Worm (Caenorhabditis elegans) whole organism, L4 larva: ENCODE measurements around the gene madf-5.
"Not testable (repeated sequence)": the region's sequence is repeated elsewhere in the genome, so short reads cannot be mapped to it uniquely, and the experiment has no call there.

Experiments
- F37D6.2 ChIP-seq: sonication (generic microtip); optimal IDR thresholded peaks from 2 replicates; lab custom pipeline; 2016; ENCODE audit warnings: mild to moderate bottlenecking, missing genetic modification characterization, missing compliant biosample characterization
- F44E2.7 ChIP-seq: fragments of 200-800 bp; sonication (Bioruptor generic); IDR thresholded peaks from 2 replicates; pipeline ENCODE4 v2.1.2; 2022; ENCODE audit warnings: missing genetic modification characterization, missing compliant biosample characterization
- T20F7.1 ChIP-seq: fragments of 200-800 bp; sonication (Bioruptor generic); optimal IDR thresholded peaks from 2 replicates; lab custom pipeline; 2018; ENCODE audit warnings: mild to moderate bottlenecking, missing genetic modification characterization, missing compliant biosample characterization
- Y105C5A.15 ChIP-seq: fragments of 200-800 bp; sonication (Bioruptor generic); IDR thresholded peaks from 2 replicates; pipeline ENCODE4 v1.3.6; 2022; ENCODE audit warnings: missing genetic modification characterization, missing compliant biosample characterization
- Y48G9A.11 ChIP-seq: fragments of 200-800 bp; sonication (Bioruptor generic); IDR thresholded peaks from 2 replicates; pipeline ENCODE4 v1.3.6; 2022; ENCODE audit warnings: missing genetic modification reagents, missing genetic modification characterization, missing compliant biosample characterization
- Y5F2A.4 ChIP-seq: fragments of 200-800 bp; sonication (Bioruptor generic); optimal IDR thresholded peaks from 2 replicates; lab custom pipeline; 2018; ENCODE audit warnings: mild to moderate bottlenecking, missing genetic modification characterization, missing compliant biosample characterization
- Y75B8A.6 ChIP-seq: fragments of 200-800 bp; sonication (Bioruptor generic); IDR thresholded peaks from 2 replicates; pipeline ENCODE4 v1.3.6; 2022; ENCODE audit warnings: missing genetic modification reagents, missing genetic modification characterization, missing compliant biosample characterization
- aha-1 ChIP-seq: fragments of 150-350 bp; peaks from one replicate; lab custom pipeline; 2014; ENCODE audit warnings: missing biosample characterization, missing genetic modification characterization
- arid-1 ChIP-seq: fragments of 200-800 bp; sonication (Bioruptor generic); conservative IDR thresholded peaks from 2 replicates; pipeline ENCODE4 v1.3.6; 2022; ENCODE audit warnings: missing genetic modification reagents, missing genetic modification characterization, missing compliant biosample characterization
- ceh-44 ChIP-seq: fragments of 200-800 bp; sonication (Bioruptor generic); IDR thresholded peaks from 2 replicates; pipeline ENCODE4 v1.3.6; 2022; ENCODE audit warnings: missing genetic modification reagents, missing genetic modification characterization, missing compliant biosample characterization
- ceh-62 ChIP-seq: sonication (generic microtip); optimal IDR thresholded peaks from 2 replicates; lab custom pipeline; 2017; ENCODE audit warnings: missing biosample characterization, missing genetic modification characterization
- ceh-82 ChIP-seq: sonication (generic microtip); optimal IDR thresholded peaks from 2 replicates; lab custom pipeline; 2017; ENCODE audit warnings: missing biosample characterization, missing genetic modification characterization
- ctbp-1 ChIP-seq: fragments of 200-800 bp; sonication (Bioruptor generic); IDR thresholded peaks from 2 replicates; pipeline ENCODE4 v1.3.6; 2022; ENCODE audit warnings: missing genetic modification reagents, missing genetic modification characterization, missing compliant biosample characterization
- dmd-9 ChIP-seq: fragments of 200-800 bp; sonication (Bioruptor generic); IDR thresholded peaks from 2 replicates; pipeline ENCODE4 v1.3.6; 2022; ENCODE audit warnings: missing genetic modification reagents, missing genetic modification characterization, missing compliant biosample characterization
- egl-27 ChIP-seq: sonication (generic microtip); optimal IDR thresholded peaks from 3 replicates; lab custom pipeline; 2017; ENCODE audit warnings: missing biosample characterization, missing genetic modification reagents, missing genetic modification characterization
- fos-1 ChIP-seq: fragments of 150-350 bp; optimal IDR thresholded peaks from 2 replicates; lab custom pipeline; 2014; ENCODE audit warnings: missing biosample characterization, missing genetic modification characterization
- hif-1 ChIP-seq, 2 experiments: sonication (generic microtip); optimal IDR thresholded peaks; 2 replicates each; lab custom pipeline; 2016 to 2017; ENCODE audit warnings: missing compliant biosample characterization in 2 of 2, missing genetic modification characterization in 2 of 2, missing genetic modification reagents in 2 of 2, missing genotype in 2 of 2, mild to moderate bottlenecking in 1 of 2
- hlh-11 ChIP-seq: fragments of 200-800 bp; sonication (Bioruptor generic); optimal IDR thresholded peaks from 2 replicates; lab custom pipeline; 2018; ENCODE audit warnings: mild to moderate bottlenecking, missing genetic modification characterization, missing compliant biosample characterization
- hlh-30 ChIP-seq: sonication (generic microtip); optimal IDR thresholded peaks from 2 replicates; lab custom pipeline; 2017; ENCODE audit warnings: antibody characterized with exemption, mild to moderate bottlenecking, missing genetic modification characterization, missing compliant biosample characterization; ENCODE audit not compliant: insufficient read depth
- hmg-1.1 ChIP-seq: fragments of 200-800 bp; sonication (Bioruptor generic); IDR thresholded peaks from 2 replicates; pipeline ENCODE4 v1.3.6; 2022; ENCODE audit warnings: missing genetic modification reagents, missing genetic modification characterization, missing compliant biosample characterization
- lin-13 ChIP-seq: fragments of 150-350 bp; optimal IDR thresholded peaks from 2 replicates; lab custom pipeline; 2014; ENCODE audit warnings: missing biosample characterization, missing genetic modification reagents, missing genetic modification characterization
- lin-38 ChIP-seq: fragments of 200-800 bp; sonication (Bioruptor generic); IDR thresholded peaks from 2 replicates; pipeline ENCODE4 v1.3.6; 2022; ENCODE audit warnings: missing genetic modification reagents, missing genetic modification characterization, missing compliant biosample characterization
- lin-39 ChIP-seq: fragments of 150-350 bp; optimal IDR thresholded peaks from 2 replicates; lab custom pipeline; 2014; ENCODE audit warnings: missing biosample characterization, missing genetic modification reagents, missing genetic modification characterization
- lir-3 ChIP-seq: sonication (generic microtip); optimal IDR thresholded peaks from 2 replicates; lab custom pipeline; 2016; ENCODE audit warnings: mild to moderate bottlenecking, missing genetic modification characterization, missing compliant biosample characterization
- madf-5 ChIP-seq, 2 experiments: fragments of 200-800 bp; sonication (Bioruptor generic); IDR thresholded peaks; 2 replicates each; pipeline ENCODE4 v1.3.6; 2022; ENCODE audit warnings: missing compliant biosample characterization in 2 of 2, missing genetic modification characterization in 2 of 2
- madf-9 ChIP-seq: fragments of 200-800 bp; sonication (Bioruptor generic); conservative IDR thresholded peaks from 2 replicates; pipeline ENCODE4 v1.3.6; 2022; ENCODE audit warnings: missing genetic modification reagents, missing genetic modification characterization, missing compliant biosample characterization
- mdl-1 ChIP-seq, 2 experiments: fragments of 150-350 bp in 1 of 2; sonication (generic microtip) in 1 of 2; optimal IDR thresholded peaks; 2 replicates each; lab custom pipeline; 2014 to 2017; ENCODE audit warnings: missing biosample characterization in 2 of 2, missing genetic modification characterization in 2 of 2
- mep-1 ChIP-seq: fragments of 150-350 bp; sonication (generic microtip); optimal IDR thresholded peaks from 3 replicates; lab custom pipeline; 2014; ENCODE audit warnings: missing biosample characterization, missing genetic modification characterization
- mes-2 ChIP-seq: sonication (generic microtip); optimal IDR thresholded peaks from 2 replicates; lab custom pipeline; 2016; ENCODE audit warnings: missing genotype, mild to moderate bottlenecking, missing genetic modification characterization, missing compliant biosample characterization; ENCODE audit not compliant: poor library complexity, severe bottlenecking
- mxl-3 ChIP-seq: fragments of 200-800 bp; sonication (Bioruptor generic); optimal IDR thresholded peaks from 2 replicates; lab custom pipeline; 2018; ENCODE audit warnings: mild to moderate bottlenecking, missing genetic modification characterization, missing compliant biosample characterization
- nhr-102 ChIP-seq: sonication (generic microtip); optimal IDR thresholded peaks from 2 replicates; lab custom pipeline; 2016; ENCODE audit warnings: mild to moderate bottlenecking, missing genetic modification characterization, moderate library complexity, missing compliant biosample characterization
- nhr-11 ChIP-seq: fragments of 150-350 bp; optimal IDR thresholded peaks from 2 replicates; lab custom pipeline; 2014; ENCODE audit warnings: missing biosample characterization, missing genetic modification characterization
- nhr-237 ChIP-seq: sonication (generic microtip); optimal IDR thresholded peaks from 2 replicates; lab custom pipeline; 2017; ENCODE audit warnings: missing biosample characterization, missing genetic modification characterization
- nhr-41 ChIP-seq: fragments of 200-800 bp; sonication (Bioruptor generic); IDR thresholded peaks from 2 replicates; pipeline ENCODE4 v1.3.6; 2022; ENCODE audit warnings: missing genetic modification reagents, missing genetic modification characterization, missing compliant biosample characterization
- nhr-48 ChIP-seq: sonication (generic microtip); optimal IDR thresholded peaks from 2 replicates; lab custom pipeline; 2016; ENCODE audit warnings: mild to moderate bottlenecking, missing genetic modification characterization, missing compliant biosample characterization
- nhr-76 ChIP-seq: fragments of 150-350 bp; optimal IDR thresholded peaks from 2 replicates; lab custom pipeline; 2014; ENCODE audit warnings: missing biosample characterization, missing genetic modification characterization
- pha-4 ChIP-seq, 2 experiments: fragments of 150-350 bp in 1 of 2; fragments of 200-800 bp in 1 of 2; sonication (Bioruptor generic) in 1 of 2; IDR thresholded peaks in 1 of 2; optimal IDR thresholded peaks in 1 of 2; 2 replicates each; pipeline versions ENCODE4 v1.3.6 to Lab custom; 2014 to 2022; ENCODE audit warnings: missing genetic modification characterization in 2 of 2, missing genetic modification reagents in 2 of 2, missing biosample characterization in 1 of 2, missing compliant biosample characterization in 1 of 2
- php-3 ChIP-seq: fragments of 200-800 bp; sonication (Bioruptor generic); IDR thresholded peaks from 2 replicates; pipeline ENCODE4 v1.3.6; 2022; ENCODE audit warnings: missing genetic modification reagents, missing genetic modification characterization, missing compliant biosample characterization
- sdz-12 ChIP-seq: fragments of 200-800 bp; sonication (Bioruptor generic); optimal IDR thresholded peaks from 2 replicates; lab custom pipeline; 2018; ENCODE audit warnings: mild to moderate bottlenecking, missing genetic modification characterization, missing compliant biosample characterization
- set-16 ChIP-seq: fragments of 200-800 bp; sonication (Bioruptor generic); IDR thresholded peaks from 2 replicates; pipeline ENCODE4 v1.3.6; 2022; ENCODE audit warnings: missing genetic modification reagents, missing genetic modification characterization, missing compliant biosample characterization
- snpc-1.2 ChIP-seq: fragments of 200-800 bp; sonication (Bioruptor generic); IDR thresholded peaks from 2 replicates; pipeline ENCODE4 v1.3.6; 2022; ENCODE audit warnings: missing genetic modification reagents, missing genetic modification characterization, missing compliant biosample characterization
- snpc-4 ChIP-seq: fragments of 150-350 bp; optimal IDR thresholded peaks from 2 replicates; lab custom pipeline; 2014; ENCODE audit warnings: missing biosample characterization, missing genetic modification characterization
- unc-39 ChIP-seq: sonication (generic microtip); optimal IDR thresholded peaks from 2 replicates; lab custom pipeline; 2017; ENCODE audit warnings: missing biosample characterization, missing genetic modification characterization
- vab-7 ChIP-seq: fragments of 200-800 bp; sonication (Bioruptor generic); IDR thresholded peaks from 2 replicates; pipeline ENCODE4 v1.3.6; 2022; ENCODE audit warnings: missing genetic modification reagents, missing genetic modification characterization, missing compliant biosample characterization

Gene madf-5

ce11 chrII:14550613-14551012, 22.8 kb upstream of the madf-5 start, which contains the start of gene nlp-41:
Gene nlp-41 (plus strand): TSS chrII:14550913.
- TF ChIP-seq F44E2.7 (GFP tag; lab: Robert Waterston, UW) (no peak), nhr-76 (tag; lab: Kevin White, UChicago) (no peak), ceh-62 (tag; lab: Kevin White, UChicago) (no peak), F37D6.2 (tag; lab: Kevin White, UChicago) (no peak), egl-27 (tag; lab: Kevin White, UChicago) (no peak), nhr-11 (tag; lab: Kevin White, UChicago) (no peak), madf-5 (GFP tag; IDR thresholded peaks at IDR 0.05; lab: Robert Waterston, UW) (no peak), ctbp-1 (GFP tag; lab: Robert Waterston, UW) (no peak), lin-39 (tag; lab: Kevin White, UChicago) (no peak), Y75B8A.6 (GFP tag; lab: Robert Waterston, UW) (no peak), sdz-12 (GFP tag; lab: Kevin White, UChicago) (no peak), ceh-44 (GFP tag; lab: Robert Waterston, UW) (no peak), snpc-1.2 (GFP tag; lab: Robert Waterston, UW) (no peak), unc-39 (tag; lab: Kevin White, UChicago) (no peak)
- TF ChIP-seq, all 104 proteins: peak for 0

ce11 chrII:14555019-14555418, 18.4 kb upstream of the madf-5 start:
- TF ChIP-seq ctbp-1 (GFP tag; lab: Robert Waterston, UW) (0 out of 2 replicates have a peak, but pooled peaks have one; percentile 18), ceh-82 (tag; lab: Kevin White, UChicago) (no peak), ceh-44 (GFP tag; lab: Robert Waterston, UW) (no peak), fos-1 (no peak), aha-1 (tag; lab: Kevin White, UChicago) (peak; percentile 30), vab-7 (GFP tag; lab: Robert Waterston, UW) (no peak), Y5F2A.4 (GFP tag; lab: Kevin White, UChicago) (no peak)
- TF ChIP-seq, all 104 proteins: peak for 2

- TF ChIP-seq mxl-3: peak; percentile 94
- TF ChIP-seq nhr-237: peak; percentile 54
- peak; percentile 100 for TF ChIP-seq vab-7 (GFP tag; lab: Robert Waterston, UW)
- peak; percentile 99 to 100 for TF ChIP-seq madf-5 (GFP tag; IDR thresholded peaks at IDR 0.05; lab: Robert Waterston, UW)
- TF ChIP-seq php-3: peak; percentile 99
- TF ChIP-seq nhr-11 (tag; lab: Kevin White, UChicago): peak; percentile 79
- peak; percentile 71 for TF ChIP-seq hlh-30 (tag; lab: Kevin White, UChicago)
- peak; percentile 89 for TF ChIP-seq Y105C5A.15 (GFP tag; lab: Robert Waterston, UW)
- peak; percentile 73 for TF ChIP-seq sdz-12 (GFP tag; lab: Kevin White, UChicago)
- TF ChIP-seq hmg-1.1 (GFP tag; lab: Robert Waterston, UW): peak; percentile 100
- peak; percentile 95 for TF ChIP-seq T20F7.1 (GFP tag; lab: Kevin White, UChicago)
- peak; percentile 64 for TF ChIP-seq Y5F2A.4 (GFP tag; lab: Kevin White, UChicago)
- peak; percentile 98 for TF ChIP-seq nhr-41
- peak; percentile 87 for TF ChIP-seq nhr-48 (tag; lab: Kevin White, UChicago)
- TF ChIP-seq lin-38 (GFP tag; lab: Robert Waterston, UW): peak; percentile 98
- peak; percentile 98 for TF ChIP-seq Y48G9A.11 (GFP tag; lab: Robert Waterston, UW)
- TF ChIP-seq lin-13 (GFP tag; lab: Kevin White, UChicago): peak; percentile 62
- peak in 1 of 2 experiments; percentile 83 for TF ChIP-seq mdl-1 (tag; optimal IDR thresholded peaks at IDR 0.05; lab: Kevin White, UChicago)
- TF ChIP-seq F44E2.7 (GFP tag; lab: Robert Waterston, UW): peak; percentile 77; the same call in 1 of the 2 replicates
- TF ChIP-seq nhr-102 (tag; lab: Kevin White, UChicago): peak; percentile 95
- peak; percentile 32 for TF ChIP-seq snpc-4
- peak; percentile 76 to 96 for TF ChIP-seq hif-1 (tag; optimal IDR thresholded peaks at IDR 0.05; lab: Kevin White, UChicago)
- TF ChIP-seq pha-4 (GFP tag; IDR thresholded peaks at IDR 0.05; lab: Robert Waterston, UW): peak; percentile 99
- not testable (repeated sequence) for TF ChIP-seq pha-4 (tag; optimal IDR thresholded peaks at IDR 0.05; lab: Kevin White, UChicago)
- TF ChIP-seq mep-1 (tag; lab: Kevin White, UChicago): peak; percentile 90
- TF ChIP-seq dmd-9 (GFP tag; lab: Robert Waterston, UW): peak; percentile 100
- TF ChIP-seq mes-2 (tag; lab: Kevin White, UChicago): peak; percentile 98
- peak; percentile 95 for TF ChIP-seq hlh-11
- peak; percentile 9; the same call in 1 of the 2 replicates for TF ChIP-seq set-16
- peak; percentile 100 for TF ChIP-seq madf-9 (GFP tag; lab: Robert Waterston, UW)
- TF ChIP-seq lir-3 (tag; lab: Kevin White, UChicago): peak; percentile 61
- TF ChIP-seq arid-1 (GFP tag; lab: Robert Waterston, UW): peak; percentile 98
Observed at ce11 chrII:14561549-14562115, 11.8 kb upstream of the madf-5 start, which contains the start of gene mog-4. Gene mog-4 (minus strand): TSS chrII:14561599.
